Fruit fly (Drosophila melanogaster) whole organism, wandering third instar larva: ENCODE data around the gene CG18476.

ENCODE experiments used
- HLH106 ChIP-seq: fragments of 200-800 bp; optimal IDR thresholded peaks from 3 replicates; lab custom pipeline; 2019; ENCODE audit warnings: missing biosample characterization, mild to moderate bottlenecking, missing genetic modification characterization, moderate library complexity
- Hr83 ChIP-seq: fragments of 200-300 bp; sonication (Bioruptor generic); optimal IDR thresholded peaks from 2 replicates; lab custom pipeline; 2016; ENCODE audit warnings: missing biosample characterization, mild to moderate bottlenecking, missing genetic modification characterization, moderate library complexity; ENCODE audit not compliant: poor library complexity, severe bottlenecking
- fru ChIP-seq: fragments of 200-800 bp; sonication (Bioruptor generic); optimal IDR thresholded peaks from 3 replicates; lab custom pipeline; 2016; ENCODE audit warnings: missing biosample characterization, mild to moderate bottlenecking, missing genetic modification characterization
- psq ChIP-seq: fragments of 200-800 bp; sonication (Bioruptor generic); optimal IDR thresholded peaks from 3 replicates; lab custom pipeline; 2017; ENCODE audit warnings: missing biosample characterization, mild to moderate bottlenecking, missing genetic modification characterization, moderate library complexity
- rgr ChIP-seq: fragments of 200-800 bp; sonication (Bioruptor generic); optimal IDR thresholded peaks from 3 replicates; lab custom pipeline; 2016; ENCODE audit warnings: missing biosample characterization, mild to moderate bottlenecking, missing genetic modification characterization
- usp ChIP-seq: fragments of >200 bp; optimal IDR thresholded peaks from 2 replicates; lab custom pipeline; 2017; ENCODE audit warnings: missing biosample characterization, missing genetic modification characterization

dm6 chr3R:11665508-11665907 is 12.4 kb downstream of the CG18476 start:
- TF ChIP-seq usp (no peak), fru (GFP tag; lab: Kevin White, UChicago) (no peak), HLH106 (tag; lab: Kevin White, UChicago) (no peak), psq (GFP tag; lab: Kevin White, UChicago) (no peak), Hr83 (GFP tag; lab: Kevin White, UChicago) (no peak), rgr (GFP tag; lab: Kevin White, UChicago) (peak; percentile 10)
